Worm (Caenorhabditis elegans) whole organism, L1 larva: ENCODE measurements around the gene alh-1.

Experiments used
- C16A3.4 ChIP-seq: fragments of 150-350 bp; optimal IDR thresholded peaks from 2 replicates; lab custom pipeline; 2014; ENCODE audit warnings: missing biosample characterization, missing genetic modification characterization
- F16B12.6 ChIP-seq: fragments of 150-350 bp; optimal IDR thresholded peaks from 2 replicates; lab custom pipeline; 2014; ENCODE audit warnings: missing biosample characterization, missing genetic modification characterization
- blmp-1 ChIP-seq: fragments of 150-350 bp; optimal IDR thresholded peaks from 2 replicates; lab custom pipeline; 2014; ENCODE audit warnings: missing biosample characterization, missing genetic modification characterization
- ceh-82 ChIP-seq, 3 experiments: fragments of 150-350 bp in 1 of 3; sonication (generic microtip) in 2 of 3; optimal IDR thresholded peaks; 2 replicates each; lab custom pipeline; 2014 to 2017; ENCODE audit warnings: missing biosample characterization in 3 of 3, missing genetic modification characterization in 3 of 3
- ceh-90 ChIP-seq: sonication (generic microtip); optimal IDR thresholded peaks from 2 replicates; lab custom pipeline; 2016; ENCODE audit warnings: missing genetic modification characterization, missing compliant biosample characterization
- efl-1 ChIP-seq, 4 experiments: fragments of 150-350 bp; optimal IDR thresholded peaks in 3 of 4; peaks in 1 of 4; 1 replicate in 1 of 4; 2 replicates in 3 of 4; lab custom pipeline; 2014; ENCODE audit warnings: missing biosample characterization in 2 of 4, missing genetic modification characterization in 2 of 4, missing genetic modification reagents in 2 of 4
- efl-3 ChIP-seq: fragments of 200-800 bp; sonication (Bioruptor generic); optimal IDR thresholded peaks from 2 replicates; lab custom pipeline; 2018; ENCODE audit warnings: mild to moderate bottlenecking, missing genetic modification characterization, missing compliant biosample characterization
- egl-13 ChIP-seq: sonication (generic microtip); optimal IDR thresholded peaks from 2 replicates; lab custom pipeline; 2016; ENCODE audit warnings: missing genotype, missing genetic modification reagents, missing genetic modification characterization, missing compliant biosample characterization
- elt-3 ChIP-seq, 6 experiments: fragments of 150-350 bp in 1 of 6; sonication (generic microtip); optimal IDR thresholded peaks; 2 replicates each; lab custom pipeline; 2017 to 2018; ENCODE audit warnings: missing biosample characterization in 6 of 6, missing genetic modification characterization in 6 of 6, inconsistent platforms in 1 of 6
- fkh-10 ChIP-seq: sonication (generic microtip); optimal IDR thresholded peaks from 2 replicates; lab custom pipeline; 2017; ENCODE audit warnings: missing biosample characterization, missing genetic modification reagents, missing genetic modification characterization
- fkh-4 ChIP-seq: sonication (generic microtip); optimal IDR thresholded peaks from 2 replicates; lab custom pipeline; 2016; ENCODE audit warnings: missing compliant biosample characterization, missing genetic modification characterization, borderline replicate concordance
- fkh-8 ChIP-seq: sonication (generic microtip); optimal IDR thresholded peaks from 2 replicates; lab custom pipeline; 2016; ENCODE audit warnings: mild to moderate bottlenecking, missing genetic modification characterization, missing compliant biosample characterization
- fos-1 ChIP-seq: fragments of 150-350 bp; optimal IDR thresholded peaks from 2 replicates; lab custom pipeline; 2014; ENCODE audit warnings: missing biosample characterization, missing genetic modification characterization
- hlh-17 ChIP-seq: fragments of 200-800 bp; sonication (Bioruptor generic); optimal IDR thresholded peaks from 2 replicates; lab custom pipeline; 2018; ENCODE audit warnings: missing genetic modification characterization, mild to moderate bottlenecking, missing compliant biosample characterization, moderate library complexity, borderline replicate concordance
- hlh-4 ChIP-seq: sonication (generic microtip); optimal IDR thresholded peaks from 2 replicates; lab custom pipeline; 2016; ENCODE audit warnings: mild to moderate bottlenecking, missing genetic modification characterization, missing compliant biosample characterization
- irx-1 ChIP-seq: sonication (generic microtip); optimal IDR thresholded peaks from 2 replicates; lab custom pipeline; 2016; ENCODE audit warnings: missing genetic modification characterization, missing compliant biosample characterization
- isw-1 ChIP-seq: fragments of 200-800 bp; sonication (Bioruptor generic); IDR thresholded peaks from 2 replicates; pipeline ENCODE4 v1.3.6; 2022; ENCODE audit warnings: missing genetic modification characterization, missing compliant biosample characterization
- lin-14 ChIP-seq: fragments of 200-800 bp; sonication (Bioruptor generic); optimal IDR thresholded peaks from 2 replicates; lab custom pipeline; 2018; ENCODE audit warnings: mild to moderate bottlenecking, missing genetic modification characterization, moderate library complexity, missing compliant biosample characterization
- lin-15B ChIP-seq: fragments of 150-350 bp; sonication (generic microtip); optimal IDR thresholded peaks from 3 replicates; lab custom pipeline; 2014; ENCODE audit warnings: missing biosample characterization, missing genetic modification characterization
- lin-35 ChIP-seq, 2 experiments: fragments of 150-350 bp; optimal IDR thresholded peaks; 2 replicates each; lab custom pipeline; 2014; ENCODE audit warnings: missing biosample characterization in 2 of 2, missing genetic modification characterization in 2 of 2, missing genetic modification reagents in 2 of 2
- lir-3 ChIP-seq: sonication (generic microtip); optimal IDR thresholded peaks from 2 replicates; lab custom pipeline; 2016; ENCODE audit warnings: mild to moderate bottlenecking, missing genetic modification characterization, moderate library complexity, missing compliant biosample characterization; ENCODE audit not compliant: poor library complexity
- lsy-2 ChIP-seq, 2 experiments: fragments of 150-350 bp; optimal IDR thresholded peaks; 2 replicates each; lab custom pipeline; 2014; ENCODE audit warnings: missing biosample characterization in 2 of 2, missing genetic modification characterization in 2 of 2
- mdl-1 ChIP-seq, 2 experiments: fragments of 150-350 bp; optimal IDR thresholded peaks; 2 replicates each; lab custom pipeline; 2014 to 2017; ENCODE audit warnings: missing biosample characterization in 2 of 2, missing genetic modification characterization in 2 of 2, inconsistent platforms in 1 of 2
- mef-2 ChIP-seq: fragments of 150-350 bp; optimal IDR thresholded peaks from 2 replicates; lab custom pipeline; 2014; ENCODE audit warnings: missing biosample characterization, missing genetic modification characterization
- mep-1 ChIP-seq: fragments of 150-350 bp; optimal IDR thresholded peaks from 2 replicates; lab custom pipeline; 2014; ENCODE audit warnings: missing biosample characterization, missing genetic modification characterization
- nhr-12 ChIP-seq: sonication (generic microtip); optimal IDR thresholded peaks from 2 replicates; lab custom pipeline; 2017; ENCODE audit warnings: missing biosample characterization, missing genetic modification characterization
- nhr-19 ChIP-seq: fragments of 200-800 bp; sonication (Bioruptor generic); conservative IDR thresholded peaks from 2 replicates; pipeline ENCODE4 v1.3.6; 2022; ENCODE audit warnings: missing genetic modification characterization, missing compliant biosample characterization
- nhr-20 ChIP-seq: sonication (generic microtip); optimal IDR thresholded peaks from 2 replicates; lab custom pipeline; 2016; ENCODE audit warnings: mild to moderate bottlenecking, missing genetic modification characterization, missing compliant biosample characterization
- nhr-47 ChIP-seq: sonication (generic microtip); optimal IDR thresholded peaks from 2 replicates; lab custom pipeline; 2016; ENCODE audit warnings: mild to moderate bottlenecking, missing genetic modification characterization, moderate library complexity, missing compliant biosample characterization
- nhr-71 ChIP-seq: sonication (generic microtip); optimal IDR thresholded peaks from 2 replicates; lab custom pipeline; 2016; ENCODE audit warnings: mild to moderate bottlenecking, missing genetic modification characterization, moderate library complexity, missing compliant biosample characterization
- nhr-76 ChIP-seq: sonication (generic microtip); optimal IDR thresholded peaks from 2 replicates; lab custom pipeline; 2017; ENCODE audit warnings: missing biosample characterization, missing genetic modification characterization
- nhr-77 ChIP-seq: fragments of 150-350 bp; optimal IDR thresholded peaks from 2 replicates; lab custom pipeline; 2014; ENCODE audit warnings: missing biosample characterization, missing genetic modification characterization
- nhr-85 ChIP-seq: sonication (generic microtip); peaks from one replicate; lab custom pipeline; 2016; ENCODE audit warnings: missing genetic modification characterization, inconsistent platforms, missing compliant biosample characterization
- nhr-90 ChIP-seq: sonication (generic microtip); optimal IDR thresholded peaks from 2 replicates; lab custom pipeline; 2016; ENCODE audit warnings: mild to moderate bottlenecking, missing genetic modification characterization, missing compliant biosample characterization; ENCODE audit not compliant: poor library complexity
- pag-3 ChIP-seq: sonication (generic microtip); optimal IDR thresholded peaks from 2 replicates; lab custom pipeline; 2017; ENCODE audit warnings: missing genetic modification characterization, mild to moderate bottlenecking, missing compliant biosample characterization, antibody characterized with exemption, borderline replicate concordance; ENCODE audit not compliant: insufficient read depth
- pax-3 ChIP-seq: fragments of 200-800 bp; sonication (Bioruptor generic); optimal IDR thresholded peaks from 2 replicates; lab custom pipeline; 2018; ENCODE audit warnings: mild to moderate bottlenecking, missing genetic modification characterization, moderate library complexity, missing compliant biosample characterization
- pqm-1 ChIP-seq: sonication (generic microtip); optimal IDR thresholded peaks from 3 replicates; lab custom pipeline; 2017; ENCODE audit warnings: missing biosample characterization, missing genetic modification characterization
- rnt-1 ChIP-seq: sonication (generic microtip); optimal IDR thresholded peaks from 2 replicates; lab custom pipeline; 2016; ENCODE audit warnings: mild to moderate bottlenecking, missing genetic modification characterization, moderate library complexity, missing compliant biosample characterization
- skn-1 ChIP-seq: fragments of 150-350 bp; optimal IDR thresholded peaks from 2 replicates; lab custom pipeline; 2014; ENCODE audit warnings: missing biosample characterization, missing genetic modification characterization
- snpc-4 ChIP-seq: fragments of 150-350 bp; optimal IDR thresholded peaks from 2 replicates; lab custom pipeline; 2014; ENCODE audit warnings: missing biosample characterization, missing genetic modification characterization
- snu-23 ChIP-seq: sonication (generic microtip); optimal IDR thresholded peaks from 2 replicates; lab custom pipeline; 2016; ENCODE audit warnings: missing genetic modification characterization, missing compliant biosample characterization
- sptf-1 ChIP-seq: fragments of 150-350 bp; optimal IDR thresholded peaks from 2 replicates; lab custom pipeline; 2014; ENCODE audit warnings: missing biosample characterization, missing genetic modification characterization
- swsn-7 ChIP-seq: sonication (generic microtip); optimal IDR thresholded peaks from 2 replicates; lab custom pipeline; 2016; ENCODE audit warnings: missing genetic modification characterization, missing compliant biosample characterization
- tbx-2 ChIP-seq: sonication (generic microtip); optimal IDR thresholded peaks from 2 replicates; lab custom pipeline; 2016; ENCODE audit warnings: missing genetic modification characterization, missing compliant biosample characterization
- tlp-1 ChIP-seq: fragments of 150-350 bp; optimal IDR thresholded peaks from 2 replicates; lab custom pipeline; 2014; ENCODE audit warnings: missing biosample characterization, missing genetic modification characterization
- unc-130 ChIP-seq: fragments of 150-350 bp; optimal IDR thresholded peaks from 2 replicates; lab custom pipeline; 2017; ENCODE audit warnings: missing biosample characterization, missing genetic modification characterization, inconsistent platforms
- unc-98 ChIP-seq: fragments of 200-800 bp; sonication (Bioruptor generic); IDR thresholded peaks from 2 replicates; pipeline ENCODE4 v1.3.6; 2022; ENCODE audit warnings: missing genetic modification characterization, missing compliant biosample characterization
- vab-15 ChIP-seq: sonication (generic microtip); optimal IDR thresholded peaks from 2 replicates; lab custom pipeline; 2017; ENCODE audit warnings: missing genotype, mild to moderate bottlenecking, missing genetic modification characterization, missing compliant biosample characterization
- xbp-1 ChIP-seq: sonication (generic microtip); optimal IDR thresholded peaks from 2 replicates; lab custom pipeline; 2016; ENCODE audit warnings: missing genetic modification characterization, missing compliant biosample characterization
- zag-1 ChIP-seq: fragments of 150-350 bp; optimal IDR thresholded peaks from 2 replicates; lab custom pipeline; 2014; ENCODE audit warnings: missing biosample characterization, missing genetic modification characterization
- zip-4 ChIP-seq: fragments of 200-800 bp; sonication (Bioruptor generic); optimal IDR thresholded peaks from 2 replicates; lab custom pipeline; 2018; ENCODE audit warnings: mild to moderate bottlenecking, missing genetic modification characterization, moderate library complexity, missing compliant biosample characterization
- ztf-11 ChIP-seq, 2 experiments: sonication (generic microtip); optimal IDR thresholded peaks; 2 replicates each; lab custom pipeline; 2016 to 2017; ENCODE audit warnings: missing genetic modification characterization in 2 of 2, missing biosample characterization in 1 of 2, missing compliant biosample characterization in 1 of 2

alh-1 gene

ce11 chrIII:5102616-5103015 lies 25.1 kb downstream of the alh-1 start, which contains the start of gene F54D8.6:
Gene F54D8.6 (plus strand): TSS chrIII:5102985.
- peak; percentile 37 for TF ChIP-seq nhr-47 (tag; lab: Kevin White, UChicago)
- peak; percentile 57 for TF ChIP-seq snu-23 (GFP tag; lab: Kevin White, UChicago)
- TF ChIP-seq zag-1 (tag; lab: Kevin White, UChicago), result no peak
- TF ChIP-seq nhr-71, result peak; percentile 42
- TF ChIP-seq xbp-1, result peak; percentile 46
- peak; percentile 74 for TF ChIP-seq skn-1 (tag; lab: Kevin White, UChicago)
- peak; percentile 27; the same call in 1 of the 2 replicates for TF ChIP-seq isw-1 (GFP tag; lab: Robert Waterston, UW)
- no peak for TF ChIP-seq sptf-1 (tag; lab: Kevin White, UChicago)
- no peak for TF ChIP-seq hlh-17 (GFP tag; lab: Kevin White, UChicago)
- no peak for TF ChIP-seq nhr-85 (tag; lab: Kevin White, UChicago)
- no peak for TF ChIP-seq nhr-12 (tag; lab: Kevin White, UChicago)
- peak; percentile 26 for TF ChIP-seq fkh-8 (tag; lab: Kevin White, UChicago)
- no peak for TF ChIP-seq snpc-4
- peak in 1 of 2 experiments; percentile 44 for TF ChIP-seq ztf-11 (tag; optimal IDR thresholded peaks at IDR 0.05; lab: Kevin White, UChicago)
- TF ChIP-seq lin-15B, result peak; percentile 64
- peak; percentile 47 for TF ChIP-seq nhr-20 (tag; lab: Kevin White, UChicago)
- TF ChIP-seq lin-14 (GFP tag; lab: Kevin White, UChicago), result peak; percentile 56
- TF ChIP-seq blmp-1 (tag; lab: Kevin White, UChicago), result peak; percentile 43
- no peak for TF ChIP-seq ceh-90 (tag; lab: Kevin White, UChicago)
- peak; percentile 14 for TF ChIP-seq fos-1 (tag; lab: Kevin White, UChicago)
- TF ChIP-seq pag-3, result no peak
- peak; percentile 55 to 77 for TF ChIP-seq lin-35 (GFP tag; optimal IDR thresholded peaks at IDR 0.05; lab: Kevin White, UChicago)
- no peak for TF ChIP-seq fkh-4 (tag; lab: Kevin White, UChicago)
- peak in 1 of 2 experiments; percentile 28 for TF ChIP-seq mdl-1 (tag; optimal IDR thresholded peaks at IDR 0.05; lab: Kevin White, UChicago)
- peak; percentile 67 for TF ChIP-seq mep-1 (tag; lab: Kevin White, UChicago)
- peak; percentile 32 for TF ChIP-seq pax-3 (tag; lab: Kevin White, UChicago)
- no peak for TF ChIP-seq mef-2 (tag; lab: Kevin White, UChicago)
- TF ChIP-seq ceh-82 (tag; optimal IDR thresholded peaks at IDR 0.05; lab: Kevin White, UChicago), result peak; percentile 13 to 49 (median 39)
- no peak for TF ChIP-seq zip-4 (GFP tag; lab: Kevin White, UChicago)
- TF ChIP-seq tbx-2 (tag; lab: Kevin White, UChicago), result peak; percentile 23
- TF ChIP-seq nhr-76, result no peak
- TF ChIP-seq unc-130 (tag; lab: Kevin White, UChicago), result no peak
- TF ChIP-seq C16A3.4 (tag; lab: Kevin White, UChicago), result peak; percentile 77
- TF ChIP-seq F16B12.6 (tag; lab: Kevin White, UChicago), result peak; percentile 37
- TF ChIP-seq vab-15 (tag; lab: Kevin White, UChicago), result no peak
- TF ChIP-seq tlp-1 (tag; lab: Kevin White, UChicago), result no peak
- peak; percentile 37; the same call in 1 of the 2 replicates for TF ChIP-seq nhr-19 (GFP tag; lab: Robert Waterston, UW)
- peak; percentile 74 to 76 for TF ChIP-seq efl-1 (optimal IDR thresholded peaks at IDR 0.05; lab: Kevin White, UChicago)
- peak; percentile 65 to 95 for TF ChIP-seq efl-1 (GFP tag; optimal IDR thresholded peaks at IDR 0.05 in 1 of 2; lab: Kevin White, UChicago)
- TF ChIP-seq rnt-1 (tag; lab: Kevin White, UChicago), result peak; percentile 82
- no peak for TF ChIP-seq pqm-1
- TF ChIP-seq irx-1 (tag; lab: Kevin White, UChicago), result no peak
- peak; percentile 46 to 81 for TF ChIP-seq lsy-2 (tag; optimal IDR thresholded peaks at IDR 0.05; lab: Kevin White, UChicago)
- no peak for TF ChIP-seq efl-3
- TF ChIP-seq hlh-4 (tag; lab: Kevin White, UChicago), result no peak
- peak; percentile 36 for TF ChIP-seq nhr-90 (tag; lab: Kevin White, UChicago)
- peak; percentile 31 for TF ChIP-seq swsn-7
- TF ChIP-seq egl-13 (tag; lab: Kevin White, UChicago), result no peak
- TF ChIP-seq elt-3 (tag; optimal IDR thresholded peaks at IDR 0.05; lab: Kevin White, UChicago), result peak in 1 of 6 experiments; percentile 31
- TF ChIP-seq unc-98 (GFP tag; lab: Robert Waterston, UW), result no peak
- TF ChIP-seq fkh-10 (GFP tag; lab: Kevin White, UChicago), result no peak
- peak; percentile 56 for TF ChIP-seq lir-3
- no peak for TF ChIP-seq nhr-77 (tag; lab: Kevin White, UChicago)
